Worm (Caenorhabditis elegans): Measurements from ENCODE around the gene clec-61.

DNA sequence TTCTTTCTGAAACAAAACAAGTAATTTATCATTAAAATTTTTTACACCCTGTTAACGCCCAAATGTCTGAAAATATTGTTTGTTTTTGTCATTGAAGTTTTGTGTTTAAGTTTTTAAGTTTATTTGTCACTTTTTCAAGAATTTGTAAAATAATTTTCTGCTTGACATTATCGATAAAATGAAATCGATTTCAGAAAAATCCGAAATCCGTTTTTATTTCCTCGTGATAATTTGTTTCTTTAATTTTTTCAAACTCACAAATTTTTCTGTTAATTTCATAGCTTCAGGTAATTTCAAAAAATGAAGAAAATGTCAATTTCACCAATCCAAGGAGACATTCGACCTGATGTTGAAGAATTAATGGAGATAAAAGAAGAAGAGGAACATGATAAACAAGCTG, 5.6 kb upstream of the clec-61 start, which contains the start of gene ZK666.12:
- TF ChIP-seq zag-1 (tag; optimal IDR thresholded peaks at IDR 0.05) (no peak), aly-2 (tag; optimal IDR thresholded peaks at IDR 0.05) (no peak), gmeb-1 (tag; optimal IDR thresholded peaks at IDR 0.05) (no peak), nhr-10 (tag; optimal IDR thresholded peaks at IDR 0.05) (no peak), egl-27 (tag; optimal IDR thresholded peaks at IDR 0.05) (no peak), lin-39 (tag; optimal IDR thresholded peaks at IDR 0.05) (no peak), lin-11 (tag; optimal IDR thresholded peaks at IDR 0.05) (no peak), crh-2 (tag; optimal IDR thresholded peaks at IDR 0.05) (no peak), unc-39 (tag; optimal IDR thresholded peaks at IDR 0.05) (no peak), mdl-1 (tag; optimal IDR thresholded peaks at IDR 0.05) (no peak), nhr-12 (tag; optimal IDR thresholded peaks at IDR 0.05) (no peak), ZK546.5 (tag; optimal IDR thresholded peaks at IDR 0.05) (no peak), snpc-4 (tag; optimal IDR thresholded peaks at IDR 0.05) (no peak), mab-5 (tag; optimal IDR thresholded peaks at IDR 0.05) (no peak)
